Fruit fly (Drosophila melanogaster) whole organism, larva: ENCODE results near the gene FoxL1.

ENCODE experiments used
- noc ChIP-seq: fragments of 200-800 bp; sonication (Bioruptor generic); optimal IDR thresholded peaks from 3 replicates; lab custom pipeline; 2019; ENCODE audit warnings: missing biosample characterization, mild to moderate bottlenecking, missing genetic modification characterization, moderate library complexity

Gene FoxL1

dm6 chr3L:4018228-4018928, at the start of gene FoxL1:
Gene FoxL1 (plus strand): TSS chr3L:4018878.
- TF ChIP-seq noc (tag; lab: Kevin White, UChicago), result no peak

dm6 chr3L:3970372-3971031, 48.2 kb upstream of the FoxL1 start:
- TF ChIP-seq noc (tag; lab: Kevin White, UChicago), result no peak

- no peak for TF ChIP-seq noc (tag; lab: Kevin White, UChicago)
These were observed 46.1 kb upstream of the FoxL1 start, which contains the start of gene CG43915 for dm6 chr3L:3972599-3972998. Gene CG43915 (plus strand): TSS chr3L:3972899.

dm6 chr3L:3976438-3976837, 42.2 kb upstream of the FoxL1 start:
- no peak for TF ChIP-seq noc (tag; lab: Kevin White, UChicago)

- no peak for TF ChIP-seq noc (tag; lab: Kevin White, UChicago)
These were observed 40.9 kb upstream of the FoxL1 start for dm6 chr3L:3977622-3978355.

dm6 chr3L:3978762-3979516, 39.7 kb upstream of the FoxL1 start:
- no peak for TF ChIP-seq noc (tag; lab: Kevin White, UChicago)

- no peak for TF ChIP-seq noc (tag; lab: Kevin White, UChicago)
These were observed 38.7 kb upstream of the FoxL1 start for dm6 chr3L:3980027-3980426.

dm6 chr3L:3983466-3983946, 35.2 kb upstream of the FoxL1 start, which contains the start of gene scrt:
Gene scrt (plus strand): TSS chr3L:3983896.
- TF ChIP-seq noc (tag; lab: Kevin White, UChicago), result no peak

- TF ChIP-seq noc (tag; lab: Kevin White, UChicago), result no peak
These were observed 23.1 kb upstream of the FoxL1 start for dm6 chr3L:3995554-3995953.

- no peak for TF ChIP-seq noc (tag; lab: Kevin White, UChicago)
These were observed 18.0 kb upstream of the FoxL1 start for dm6 chr3L:4000711-4001110.

- no peak for TF ChIP-seq noc (tag; lab: Kevin White, UChicago)
These were observed 17.2 kb upstream of the FoxL1 start for dm6 chr3L:4001500-4001899.

dm6 chr3L:4003316-4003715, 15.4 kb upstream of the FoxL1 start, which contains the start of gene CG14985:
Gene CG14985 (plus strand): TSS chr3L:4003474.
- no peak for TF ChIP-seq noc (tag; lab: Kevin White, UChicago)

dm6 chr3L:4007256-4007655, 11.4 kb upstream of the FoxL1 start:
- no peak for TF ChIP-seq noc (tag; lab: Kevin White, UChicago)

dm6 chr3L:4010122-4010521, 8.6 kb upstream of the FoxL1 start:
- TF ChIP-seq noc (tag; lab: Kevin White, UChicago), result no peak

dm6 chr3L:4014349-4014748, 4.3 kb upstream of the FoxL1 start:
- TF ChIP-seq noc (tag; lab: Kevin White, UChicago), result no peak
